Worm (Caenorhabditis elegans) whole organism, dauer: ENCODE results near the gene ZK632.4.

Source experiments
- unc-62 ChIP-seq: sonication (generic microtip); optimal IDR thresholded peaks from 2 replicates; lab custom pipeline; 2017; ENCODE audit warnings: missing biosample characterization, missing genetic modification reagents, missing genetic modification characterization

ZK632.4 gene

ce11 chrIII:9806968-9807559 lies at the start of gene ZK632.4:
ZK632.4 (minus strand) TSS chrIII:9807454.
- TF ChIP-seq unc-62, result no peak

- TF ChIP-seq unc-62, result no peak
Measured at ce11 chrIII:9854960-9855359, 47.7 kb upstream of the ZK632.4 start.

DNA sequence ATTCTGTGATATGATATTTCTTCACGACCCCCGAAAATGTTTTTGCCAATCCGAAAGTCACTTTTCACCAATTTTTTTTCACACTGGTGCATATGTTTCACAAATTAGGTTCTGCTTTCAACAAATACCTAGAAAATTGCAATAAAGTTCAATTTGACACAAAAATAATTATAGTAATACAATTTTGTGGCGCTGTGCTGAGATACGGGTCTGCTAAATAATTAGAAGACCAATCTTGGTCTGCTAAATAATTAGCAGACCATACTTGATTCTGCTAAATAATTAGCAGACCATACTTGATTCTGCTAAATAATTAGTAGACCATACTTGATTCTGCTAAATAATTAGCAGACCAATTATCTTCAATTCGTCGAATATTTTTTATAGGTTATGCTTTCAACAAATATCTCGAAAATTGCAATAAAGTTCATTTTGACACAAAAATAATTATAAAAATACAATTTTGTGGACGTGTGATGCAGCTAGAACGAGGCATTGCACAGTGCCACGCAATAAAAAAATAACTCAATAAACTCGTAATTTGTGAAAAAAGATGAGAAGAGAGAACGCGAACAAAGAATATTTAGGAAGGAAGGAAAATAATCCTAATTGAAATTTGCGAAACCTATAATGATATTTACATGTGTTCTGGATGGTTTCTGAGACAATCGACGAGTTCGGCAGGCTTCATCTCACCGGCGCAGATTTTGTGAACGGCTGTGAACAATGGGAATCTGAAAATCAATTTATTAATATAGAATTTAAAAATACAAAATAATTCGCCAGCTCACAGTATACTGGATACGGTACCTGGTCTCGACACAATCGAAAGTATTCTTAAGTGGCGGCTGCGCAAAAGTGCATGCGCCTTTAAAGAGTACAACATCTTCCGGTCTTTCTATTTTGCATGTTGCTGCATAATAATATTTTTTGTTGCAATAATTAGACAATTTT lies 46.7 kb upstream of the ZK632.4 start:
- TF ChIP-seq unc-62, result no peak

DNA sequence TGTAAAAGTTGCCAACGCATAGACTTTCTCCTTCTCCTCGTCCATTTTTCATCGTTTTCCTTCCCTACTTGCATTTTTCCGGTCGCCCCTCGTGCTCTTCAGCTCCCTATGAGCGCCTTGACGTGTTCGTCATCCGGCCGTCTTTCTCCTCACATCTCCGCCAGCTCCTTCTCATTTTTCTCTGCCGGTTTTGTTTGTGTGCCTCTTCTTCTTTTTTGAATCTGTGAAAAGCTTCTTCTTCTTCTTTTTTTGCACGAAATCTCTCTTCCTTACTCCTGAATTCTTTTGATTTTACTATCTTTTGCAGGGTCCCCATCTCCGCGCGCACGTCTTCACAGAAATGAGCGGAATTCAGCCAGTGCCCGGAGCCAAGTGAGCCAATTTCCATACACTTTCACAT lies 44.3 kb upstream of the ZK632.4 start, which contains the start of gene K11H3.3:
Gene K11H3.3 (plus strand): TSS at position 308 of the 400 bp plus-strand sequence.
- no peak for TF ChIP-seq unc-62

DNA sequence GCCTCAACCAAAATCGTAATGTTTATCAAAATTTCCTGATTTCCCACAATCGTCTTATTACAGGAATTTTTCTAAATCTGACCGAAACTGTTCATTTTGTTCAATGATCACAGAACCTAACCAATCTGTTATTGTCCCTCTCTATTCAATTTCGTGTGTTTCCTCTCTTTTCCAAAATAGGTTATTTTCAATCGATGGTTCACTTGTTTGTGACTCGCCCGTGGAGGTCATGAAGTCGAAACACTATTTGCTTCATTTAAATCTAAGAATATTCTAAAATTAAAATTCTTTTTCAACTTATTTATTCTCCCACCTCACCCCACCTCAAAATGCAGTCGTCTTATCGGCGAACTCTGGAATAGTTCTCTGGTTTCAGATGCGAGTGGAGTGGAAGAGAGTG lies 43.6 kb upstream of the ZK632.4 start:
- TF ChIP-seq unc-62, result no peak

- TF ChIP-seq unc-62, result no peak
Measured at ce11 chrIII:9849950-9850349, 42.7 kb upstream of the ZK632.4 start.

- no peak for TF ChIP-seq unc-62
Measured at ce11 chrIII:9848603-9849002, 41.3 kb upstream of the ZK632.4 start.

DNA sequence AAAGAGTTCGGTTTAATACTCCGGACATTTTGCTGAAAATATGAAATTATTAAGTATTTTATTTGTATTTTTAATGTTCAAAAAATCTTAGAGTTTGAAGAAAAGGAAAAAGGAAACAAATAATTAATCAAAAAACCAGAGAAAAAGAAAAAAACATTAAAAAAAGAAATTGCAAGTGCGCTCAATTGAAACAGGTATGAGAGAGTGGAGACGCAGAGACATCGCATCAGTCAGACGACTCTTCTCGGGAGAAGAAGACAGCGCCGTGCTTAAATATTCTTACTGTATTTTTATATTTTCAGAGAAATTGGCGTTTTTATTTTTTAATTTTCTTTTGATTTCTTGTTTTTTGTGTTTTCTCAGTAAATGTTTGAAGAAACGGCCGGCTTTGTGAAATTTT lies 40.8 kb upstream of the ZK632.4 start, which contains the start of gene mrpl-36:
Gene mrpl-36 (minus strand): TSS at position 34 of the 400 bp plus-strand sequence.
- no peak for TF ChIP-seq unc-62

- TF ChIP-seq unc-62, result no peak
Measured at ce11 chrIII:9846093-9846492, 38.8 kb upstream of the ZK632.4 start, which contains the start of gene K11H3.2. K11H3.2 (plus strand) TSS chrIII:9846393.

DNA sequence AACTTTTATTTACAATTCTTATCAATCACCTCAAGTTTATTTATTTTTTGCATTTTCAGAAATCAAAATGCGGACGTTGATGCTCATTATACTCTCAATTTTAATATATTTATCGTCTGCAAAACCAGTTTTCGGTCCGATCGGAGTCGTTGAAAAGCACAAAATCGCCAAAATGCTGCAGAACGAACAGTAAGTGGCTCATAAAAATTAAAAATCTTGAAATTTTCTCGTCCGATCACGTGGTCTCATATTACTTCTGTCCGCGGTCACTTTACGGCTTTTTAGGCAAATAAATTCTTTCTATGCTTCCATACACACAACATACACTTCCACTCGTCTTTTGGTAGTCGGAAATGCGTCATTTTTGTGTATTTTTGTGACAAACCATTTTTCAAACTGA lies 36.5 kb upstream of the ZK632.4 start, which contains the start of gene K11H3.5:
Gene K11H3.5 (plus strand): TSS at position 54 of the 400 bp plus-strand sequence.
- no peak for TF ChIP-seq unc-62

DNA sequence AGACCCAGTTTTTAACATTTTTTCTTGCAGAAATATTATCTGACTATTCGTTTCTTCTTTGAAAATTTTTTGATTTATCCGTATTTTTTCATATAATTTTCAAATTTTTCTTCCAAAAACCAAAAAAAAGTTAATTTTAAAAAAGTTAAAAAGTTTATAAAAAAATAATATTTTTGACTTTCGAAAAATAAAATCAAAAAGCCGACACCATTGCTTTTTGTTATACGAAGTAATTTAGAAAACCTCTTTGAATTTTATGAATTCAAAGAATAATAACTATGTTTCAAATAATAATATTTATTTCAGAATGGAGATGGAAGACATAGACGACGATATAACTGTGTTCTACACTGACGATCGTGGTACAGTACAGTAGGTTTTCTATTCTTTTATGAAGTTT lies 27.6 kb upstream of the ZK632.4 start, which contains the start of gene K11H3.8:
Gene K11H3.8 (plus strand): TSS at position 301 of the 400 bp plus-strand sequence.
- TF ChIP-seq unc-62, result no peak

- no peak for TF ChIP-seq unc-62
Measured at ce11 chrIII:9832569-9832968, 25.3 kb upstream of the ZK632.4 start.

DNA sequence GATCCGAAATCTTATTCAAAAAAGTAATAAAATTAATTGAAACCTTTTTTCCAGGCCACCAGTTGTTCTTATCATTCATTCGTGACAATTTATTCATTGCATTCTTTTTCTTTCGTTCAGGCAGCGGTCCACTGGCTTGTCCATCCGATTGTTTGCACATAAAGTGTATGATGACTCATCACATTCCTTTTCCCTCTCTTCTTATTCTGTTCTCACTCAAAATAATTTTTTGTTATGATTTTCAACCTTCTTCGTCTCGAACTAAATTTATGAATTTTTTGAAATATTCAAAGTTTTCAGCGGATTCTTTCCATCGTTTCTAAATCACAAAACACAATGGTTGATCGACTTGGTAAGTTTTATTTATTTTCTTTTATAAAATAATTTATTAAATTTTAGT lies 23.2 kb upstream of the ZK632.4 start, which contains the start of gene ZK632.12:
Gene ZK632.12 (plus strand): TSS at position 301 of the 400 bp plus-strand sequence.
- no peak for TF ChIP-seq unc-62

DNA sequence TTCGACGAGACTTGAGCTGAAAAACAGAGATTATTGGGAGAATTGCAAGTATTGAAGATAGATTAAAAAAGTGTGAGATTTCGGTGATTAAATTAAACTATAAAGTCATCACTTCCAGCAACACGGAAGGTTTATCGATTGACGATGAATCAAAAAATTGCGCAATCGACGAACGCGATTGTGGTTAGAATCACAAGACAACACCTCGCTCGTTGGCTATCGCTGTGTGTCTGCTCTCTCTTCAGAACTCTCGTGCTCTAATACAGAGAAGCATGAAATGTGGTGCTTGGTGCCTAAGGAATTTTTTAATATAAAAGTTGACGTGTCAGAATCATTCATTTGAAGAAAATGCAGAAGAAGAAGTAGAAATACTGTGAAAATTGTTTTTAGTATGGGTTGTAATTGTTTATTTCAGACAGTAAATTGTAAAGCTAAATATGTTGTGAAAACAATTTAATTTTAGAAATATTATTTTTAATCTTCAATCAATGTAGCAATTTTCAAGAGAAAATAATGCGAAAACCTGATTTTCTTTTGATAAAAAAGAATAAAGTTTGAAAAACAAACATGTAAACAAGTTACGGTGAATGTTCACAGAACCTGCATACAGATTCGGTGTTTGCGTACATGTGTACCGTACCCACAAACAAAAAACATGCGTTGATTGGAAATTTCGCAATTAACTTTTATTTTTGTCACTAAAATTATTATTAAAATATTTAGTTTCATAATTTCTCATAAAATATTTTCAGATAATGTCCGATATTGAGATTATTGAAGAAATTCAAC lies 20.1 kb upstream of the ZK632.4 start, which contains the start of the genes ZK632.10 and ZK632.11:
Gene ZK632.10 (minus strand): TSS at position 560 of the 789 bp plus-strand sequence.
Gene ZK632.11 (plus strand): TSS at position 753 of the 789 bp plus-strand sequence.
- no peak for TF ChIP-seq unc-62

DNA sequence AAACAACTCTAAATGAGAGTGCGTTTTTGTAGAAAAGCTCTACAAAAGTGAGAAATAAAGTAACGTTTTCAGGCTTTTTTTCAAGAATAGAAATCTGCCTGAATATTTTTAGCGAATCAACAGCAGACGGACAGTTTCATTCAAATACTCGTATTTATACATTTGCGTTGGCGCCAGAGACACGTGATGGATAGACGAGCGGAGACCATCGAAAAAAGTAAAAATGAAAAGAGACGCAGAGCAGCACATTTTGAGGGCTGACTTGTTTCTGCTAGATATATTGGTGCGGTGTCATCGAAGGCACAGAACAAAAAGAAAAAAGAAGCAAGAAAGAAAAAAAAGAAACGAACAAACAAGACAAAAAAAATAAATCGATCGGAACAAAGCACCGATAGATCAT lies 18.8 kb upstream of the ZK632.4 start:
- no peak for TF ChIP-seq unc-62
